Fruit fly (Drosophila melanogaster): Measurements from ENCODE around the gene CG33700.

DNA sequence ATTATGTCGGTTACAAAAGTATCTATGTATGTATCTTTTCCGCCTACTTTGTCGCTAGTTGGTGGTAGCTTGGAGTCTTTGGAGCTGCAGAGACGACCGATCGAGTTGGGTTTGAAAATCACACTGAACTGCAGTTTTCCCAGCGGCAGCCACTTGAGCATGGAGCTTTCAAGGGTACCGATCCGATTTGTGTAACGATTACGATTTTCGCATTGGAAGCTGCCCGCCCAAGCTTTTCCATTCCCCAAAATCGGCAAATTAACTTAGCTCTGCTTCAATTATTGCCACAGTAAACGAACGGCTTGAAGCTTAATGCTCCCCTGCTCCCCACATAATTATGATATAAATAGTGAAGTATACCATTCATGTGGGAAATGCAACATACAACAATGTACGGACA, 36.2 kb downstream of the CG33700 start, which contains the start of gene CG32036:
- no peak for TF ChIP-seq usp (GFP tag; optimal IDR thresholded peaks at IDR 0.05)
- TF ChIP-seq Dll (optimal IDR thresholded peaks at IDR 0.05), result no peak
- TF ChIP-seq psq (optimal IDR thresholded peaks at IDR 0.05), result no peak
- TF ChIP-seq pan (optimal IDR thresholded peaks at IDR 0.05), result no peak
- no peak for TF ChIP-seq EcR (GFP tag; optimal IDR thresholded peaks at IDR 0.05)

All from whole organism.